Worm (Caenorhabditis elegans) whole organism, L4/young adult: ENCODE measurements around the gene try-4.

Experiments
- W03F9.2 ChIP-seq: fragments of 150-350 bp; optimal IDR thresholded peaks from 2 replicates; lab custom pipeline; 2014; ENCODE audit warnings: missing biosample characterization, missing genetic modification characterization
- dao-5 ChIP-seq: sonication (generic microtip); optimal IDR thresholded peaks from 2 replicates; lab custom pipeline; 2016; ENCODE audit warnings: missing genotype, missing genetic modification characterization, moderate library complexity, missing compliant biosample characterization
- him-1 ChIP-seq: sonication (generic microtip); optimal IDR thresholded peaks from 2 replicates; lab custom pipeline; 2016; ENCODE audit warnings: missing genotype, missing genetic modification reagents, missing genetic modification characterization, missing compliant biosample characterization

Gene try-4

ce11 chrV:20824962-20825609, 35.9 kb downstream of the try-4 start, which contains the start of the genes gcy-22 and grl-14:
Gene gcy-22 (minus strand): TSS chrV:20825062.
Gene grl-14 (plus strand): TSS chrV:20825559.
- TF ChIP-seq dao-5 (no peak), him-1 (tag; lab: Kevin White, UChicago) (no peak), W03F9.2 (tag; lab: Kevin White, UChicago) (no peak)

DNA sequence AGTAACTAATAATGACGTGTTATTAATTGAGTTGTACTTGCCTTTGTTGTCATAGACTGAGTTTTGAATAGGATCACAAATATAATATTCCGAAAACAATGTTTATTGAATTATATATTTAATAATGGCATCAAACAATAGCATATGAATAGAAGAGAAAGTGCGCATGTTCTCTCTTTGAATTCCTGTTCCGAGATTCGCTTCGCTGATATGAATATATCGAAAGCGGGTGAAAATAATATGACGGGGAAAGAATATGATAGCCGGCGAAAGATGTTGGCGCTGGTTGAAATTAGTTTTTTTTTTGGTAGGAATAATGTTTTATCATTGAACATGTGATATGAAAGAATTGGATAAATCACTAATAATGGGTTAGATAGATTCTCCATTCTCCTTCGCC, 40.9 kb downstream of the try-4 start, which contains the start of gene T03D8.6:
Gene T03D8.6 (minus strand): TSS at position 298 of the 400 bp plus-strand sequence.
- no peak for TF ChIP-seq him-1 (tag; lab: Kevin White, UChicago)
- TF ChIP-seq W03F9.2 (tag; lab: Kevin White, UChicago), result no peak
- no peak for TF ChIP-seq dao-5

DNA sequence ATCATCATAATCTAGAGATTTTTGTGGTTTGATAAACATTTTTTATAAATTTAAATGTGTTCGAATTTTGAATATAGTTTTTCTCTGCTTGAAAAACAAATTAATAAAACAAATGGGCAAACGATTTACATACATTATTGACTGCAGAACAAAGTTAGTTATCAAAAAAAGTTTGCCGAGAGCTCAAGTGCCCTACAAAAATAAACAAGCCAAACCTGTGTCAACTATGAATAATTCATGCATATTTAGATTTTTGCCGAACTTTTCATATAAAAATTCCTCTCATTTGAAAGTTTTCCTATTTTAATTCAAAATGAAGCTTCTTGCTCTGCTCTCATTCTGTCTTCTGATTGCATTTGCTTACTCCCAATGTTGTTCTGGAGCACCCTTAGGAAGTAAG, 45.1 kb downstream of the try-4 start, which contains the start of gene sshk-1:
Gene sshk-1 (plus strand): TSS at position 301 of the 400 bp plus-strand sequence.
- no peak for TF ChIP-seq W03F9.2 (tag; lab: Kevin White, UChicago)
- no peak for TF ChIP-seq dao-5
- no peak for TF ChIP-seq him-1 (tag; lab: Kevin White, UChicago)

DNA sequence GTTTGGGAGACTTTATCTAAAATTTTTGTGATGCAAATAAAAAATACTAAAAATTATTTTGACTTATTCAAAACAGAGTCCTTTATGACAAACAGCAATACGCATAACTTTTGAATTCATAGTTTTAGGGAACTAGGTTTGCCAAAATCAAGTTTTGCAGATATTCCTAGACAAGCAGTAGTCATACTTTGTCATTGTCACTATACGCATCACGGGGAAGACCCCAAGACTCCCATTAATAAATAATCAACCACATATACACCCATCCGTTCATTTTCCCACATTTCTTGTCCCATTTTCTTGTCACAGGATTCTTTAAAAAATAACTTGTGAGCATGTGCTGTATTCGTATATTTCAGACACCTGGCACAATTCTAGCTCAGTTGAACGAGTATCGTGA, 46.5 kb downstream of the try-4 start, which contains the start of gene Y44A6D.7:
Gene Y44A6D.7 (plus strand): TSS at position 301 of the 400 bp plus-strand sequence.
- TF ChIP-seq him-1 (tag; lab: Kevin White, UChicago) (no peak), W03F9.2 (tag; lab: Kevin White, UChicago) (no peak), dao-5 (no peak)

DNA sequence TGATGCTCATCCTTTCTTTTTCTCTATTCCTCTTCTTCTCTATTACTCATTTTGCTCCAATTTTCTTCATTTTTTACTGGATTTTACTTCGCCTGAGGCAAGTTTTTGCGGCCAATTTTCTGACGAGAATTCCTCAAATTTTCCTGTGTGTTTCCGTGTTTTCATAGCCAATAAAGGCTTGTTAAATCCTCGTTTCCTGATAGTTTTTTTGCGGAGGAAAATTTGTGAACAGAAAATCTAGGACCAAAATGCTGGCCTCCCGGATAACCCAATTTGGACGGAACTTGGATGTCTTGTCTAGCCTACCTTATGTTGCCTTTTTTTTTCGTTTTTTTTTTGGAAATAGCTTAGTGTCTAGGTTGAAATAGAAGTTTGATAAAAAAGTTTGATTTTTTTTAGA, 47.3 kb downstream of the try-4 start:
- no peak for TF ChIP-seq dao-5
- TF ChIP-seq him-1 (tag; lab: Kevin White, UChicago), result no peak
- TF ChIP-seq W03F9.2 (tag; lab: Kevin White, UChicago), result no peak
